Fruit fly (Drosophila melanogaster) Kc167 (cell line): ENCODE results near the gene Fadd.

ENCODE experiments used
- Myc ChIP-seq: fragments of >200 bp; optimal IDR thresholded peaks from 2 replicates; lab custom pipeline; 2017; ENCODE audit warnings: missing external identifiers
- Sin3A ChIP-seq: fragments of >200 bp; optimal IDR thresholded peaks from 2 replicates; lab custom pipeline; 2018; ENCODE audit warnings: missing external identifiers
- h ChIP-seq: fragments of >200 bp; optimal IDR thresholded peaks from 3 replicates; lab custom pipeline; 2018; ENCODE audit warnings: missing external identifiers
- insv ChIP-seq: fragments of >200 bp; optimal IDR thresholded peaks from 3 replicates; lab custom pipeline; 2018; ENCODE audit warnings: missing external identifiers
- psq ChIP-seq: fragments of >200 bp; optimal IDR thresholded peaks from 2 replicates; lab custom pipeline; 2017; ENCODE audit warnings: missing external identifiers
- ttk ChIP-seq: sonication (Bioruptor generic); optimal IDR thresholded peaks from 2 replicates; lab custom pipeline; 2017; ENCODE audit warnings: missing external identifiers

Fadd gene

dm6 chr3R:22046231-22046630 is 12.0 kb downstream of the Fadd start:
- TF ChIP-seq Sin3A (lab: Kevin White, UChicago) = no peak
- TF ChIP-seq h = no peak
- TF ChIP-seq ttk (lab: Kevin White, UChicago) = no peak
- TF ChIP-seq insv = no peak
- TF ChIP-seq psq (lab: Kevin White, UChicago) = no peak
- TF ChIP-seq Myc (lab: Kevin White, UChicago) = no peak

dm6 chr3R:22046723-22047122 is 12.5 kb downstream of the Fadd start:
- TF ChIP-seq psq (lab: Kevin White, UChicago) (no peak), Myc (lab: Kevin White, UChicago) (no peak), ttk (lab: Kevin White, UChicago) (no peak)

- no peak for TF ChIP-seq Myc (lab: Kevin White, UChicago)
- TF ChIP-seq Sin3A (lab: Kevin White, UChicago) = no peak
- no peak for TF ChIP-seq psq (lab: Kevin White, UChicago)
- no peak for TF ChIP-seq h
- TF ChIP-seq insv = no peak
- TF ChIP-seq ttk (lab: Kevin White, UChicago) = no peak
These were observed 13.2 kb downstream of the Fadd start for dm6 chr3R:22047412-22047811.

- no peak for TF ChIP-seq insv
- no peak for TF ChIP-seq Sin3A (lab: Kevin White, UChicago)
- no peak for TF ChIP-seq psq (lab: Kevin White, UChicago)
- TF ChIP-seq Myc (lab: Kevin White, UChicago) = no peak
- TF ChIP-seq h = no peak
These were observed 15.0 kb downstream of the Fadd start for dm6 chr3R:22049134-22049796.

dm6 chr3R:22052235-22052634 is 18.0 kb downstream of the Fadd start:
- TF ChIP-seq h = no peak
- TF ChIP-seq ttk (lab: Kevin White, UChicago) = no peak
- no peak for TF ChIP-seq insv
- no peak for TF ChIP-seq Myc (lab: Kevin White, UChicago)
- TF ChIP-seq Sin3A (lab: Kevin White, UChicago) = no peak
- no peak for TF ChIP-seq psq (lab: Kevin White, UChicago)

dm6 chr3R:22053202-22053601 is 18.9 kb downstream of the Fadd start:
- TF ChIP-seq insv = no peak
- no peak for TF ChIP-seq psq (lab: Kevin White, UChicago)
- no peak for TF ChIP-seq ttk (lab: Kevin White, UChicago)
- no peak for TF ChIP-seq h

dm6 chr3R:22053740-22054139 is 19.5 kb downstream of the Fadd start:
- TF ChIP-seq psq (lab: Kevin White, UChicago) = no peak
- no peak for TF ChIP-seq h
- no peak for TF ChIP-seq Sin3A (lab: Kevin White, UChicago)
- no peak for TF ChIP-seq Myc (lab: Kevin White, UChicago)
- TF ChIP-seq insv = no peak
- TF ChIP-seq ttk (lab: Kevin White, UChicago) = no peak

DNA sequence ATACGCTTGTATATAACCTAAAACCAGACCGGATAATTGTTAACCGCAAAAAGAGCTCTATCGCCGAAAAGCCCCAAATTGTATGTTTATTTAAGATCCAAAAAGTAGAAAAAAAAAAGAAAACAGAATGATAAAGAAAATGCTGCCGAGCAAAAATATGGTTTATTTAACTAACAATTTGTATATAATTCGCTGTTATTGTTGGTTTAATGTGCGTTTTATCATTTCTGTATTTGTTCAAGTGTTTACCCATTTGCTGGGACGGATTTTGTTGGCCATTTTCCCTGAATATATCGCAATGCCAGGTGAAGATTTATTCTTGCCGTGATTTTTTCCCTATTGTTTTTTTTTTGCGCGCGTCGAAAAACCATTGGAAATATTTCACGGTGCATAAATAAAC is 22.8 kb downstream of the Fadd start:
- TF ChIP-seq ttk (lab: Kevin White, UChicago) (no peak), Sin3A (lab: Kevin White, UChicago) (no peak), insv (no peak), h (no peak), Myc (lab: Kevin White, UChicago) (no peak)

- TF ChIP-seq ttk (lab: Kevin White, UChicago) (no peak), Myc (lab: Kevin White, UChicago) (no peak), h (no peak), insv (no peak), Sin3A (lab: Kevin White, UChicago) (no peak), psq (lab: Kevin White, UChicago) (no peak)
These were observed 32.2 kb downstream of the Fadd start for dm6 chr3R:22066440-22066839.

dm6 chr3R:22067235-22067634 is 33.0 kb downstream of the Fadd start:
- no peak for TF ChIP-seq Myc (lab: Kevin White, UChicago)
- TF ChIP-seq insv = no peak

DNA sequence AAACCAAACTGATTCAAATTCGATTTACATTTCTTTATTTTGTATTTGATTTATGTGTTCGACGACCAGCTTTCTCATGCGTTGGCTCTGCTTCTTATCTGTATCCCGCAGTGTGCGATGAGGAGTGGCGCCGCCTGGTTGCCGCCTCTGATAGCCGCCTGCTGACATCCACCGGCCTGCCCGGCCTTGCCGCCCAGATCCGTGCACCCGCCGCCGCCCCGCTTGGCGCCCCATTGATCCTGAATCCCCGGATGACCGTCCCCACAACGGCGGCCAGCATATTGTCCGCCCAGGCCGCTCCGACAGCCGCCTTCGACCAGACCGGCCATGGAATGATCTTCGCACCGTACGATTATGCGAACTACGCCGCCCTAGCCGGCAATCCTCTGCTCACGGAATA is 37.4 kb downstream of the Fadd start:
- TF ChIP-seq Sin3A (lab: Kevin White, UChicago) (no peak), h (no peak), Myc (lab: Kevin White, UChicago) (no peak), ttk (lab: Kevin White, UChicago) (no peak), psq (lab: Kevin White, UChicago) (no peak), insv (no peak)

DNA sequence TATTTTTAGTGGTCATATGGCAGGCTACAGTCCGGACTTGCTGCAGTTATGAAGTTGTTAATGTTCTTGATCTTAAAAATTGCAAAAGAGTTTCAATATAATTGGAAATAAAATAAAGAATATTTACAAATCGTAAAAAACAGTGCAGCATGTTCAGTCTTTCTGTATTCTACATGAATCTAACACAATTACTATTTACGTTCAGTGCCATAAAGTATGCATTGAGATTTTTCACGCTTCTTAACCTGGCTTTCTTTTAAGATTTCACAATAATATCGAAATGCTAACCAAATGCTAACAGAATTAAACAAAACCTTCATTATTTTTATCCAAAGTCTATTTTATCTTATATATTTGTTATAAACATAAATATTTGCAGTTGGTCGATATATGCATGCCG is 38.3 kb downstream of the Fadd start:
- TF ChIP-seq psq (lab: Kevin White, UChicago) = no peak
- no peak for TF ChIP-seq Myc (lab: Kevin White, UChicago)
- TF ChIP-seq ttk (lab: Kevin White, UChicago) = no peak
- TF ChIP-seq Sin3A (lab: Kevin White, UChicago) = no peak
- TF ChIP-seq h = no peak
- TF ChIP-seq insv = no peak

- no peak for TF ChIP-seq psq (lab: Kevin White, UChicago)
- no peak for TF ChIP-seq ttk (lab: Kevin White, UChicago)
- TF ChIP-seq h = no peak
- no peak for TF ChIP-seq Myc (lab: Kevin White, UChicago)
- no peak for TF ChIP-seq Sin3A (lab: Kevin White, UChicago)
- no peak for TF ChIP-seq insv
These were observed 45.9 kb downstream of the Fadd start, which contains the start of gene CG13408 for dm6 chr3R:22080161-22080560. CG13408 (plus strand) TSS chr3R:22080382.
